Worm (Caenorhabditis elegans) whole organism, L1 larva: Measurements from ENCODE around the gene Y82E9BL.5.

Experiments
- C04F5.9 ChIP-seq: sonication (generic microtip); optimal IDR thresholded peaks from 2 replicates; lab custom pipeline; 2016; ENCODE audit warnings: missing genetic modification characterization, missing compliant biosample characterization
- C16A3.4 ChIP-seq: fragments of 150-350 bp; optimal IDR thresholded peaks from 2 replicates; lab custom pipeline; 2014; ENCODE audit warnings: missing biosample characterization, missing genetic modification characterization
- F16B12.6 ChIP-seq: fragments of 150-350 bp; optimal IDR thresholded peaks from 2 replicates; lab custom pipeline; 2014; ENCODE audit warnings: missing biosample characterization, missing genetic modification characterization
- ama-1 ChIP-seq: fragments of 150-350 bp; optimal IDR thresholded peaks from 2 replicates; lab custom pipeline; 2014
- blmp-1 ChIP-seq: fragments of 150-350 bp; optimal IDR thresholded peaks from 2 replicates; lab custom pipeline; 2014; ENCODE audit warnings: missing biosample characterization, missing genetic modification characterization
- ceh-63 ChIP-seq: fragments of 200-800 bp; sonication (Bioruptor generic); optimal IDR thresholded peaks from 2 replicates; lab custom pipeline; 2018; ENCODE audit warnings: mild to moderate bottlenecking, missing genetic modification characterization, missing compliant biosample characterization
- ceh-90 ChIP-seq: sonication (generic microtip); optimal IDR thresholded peaks from 2 replicates; lab custom pipeline; 2016; ENCODE audit warnings: missing genetic modification characterization, missing compliant biosample characterization
- dpl-1 ChIP-seq, 3 experiments: fragments of 150-350 bp in 2 of 3; sonication (generic microtip) in 1 of 3; optimal IDR thresholded peaks; 2 replicates each; lab custom pipeline; 2014 to 2017; ENCODE audit warnings: missing biosample characterization in 3 of 3, missing genetic modification characterization in 3 of 3, missing genetic modification reagents in 3 of 3
- efl-1 ChIP-seq, 4 experiments: fragments of 150-350 bp; optimal IDR thresholded peaks in 3 of 4; peaks in 1 of 4; 1 replicate in 1 of 4; 2 replicates in 3 of 4; lab custom pipeline; 2014; ENCODE audit warnings: missing biosample characterization in 2 of 4, missing genetic modification characterization in 2 of 4, missing genetic modification reagents in 2 of 4
- elt-2 ChIP-seq: sonication (generic microtip); optimal IDR thresholded peaks from 2 replicates; lab custom pipeline; 2016; ENCODE audit warnings: missing genetic modification characterization, mild to moderate bottlenecking, inconsistent platforms, missing compliant biosample characterization, missing genetic modification reagents
- grh-1 ChIP-seq: fragments of 200-800 bp; sonication (Bioruptor generic); IDR thresholded peaks from 2 replicates; pipeline ENCODE4 v1.3.6; 2022; ENCODE audit warnings: missing genetic modification reagents, missing genetic modification characterization, missing compliant biosample characterization
- hlh-4 ChIP-seq: sonication (generic microtip); optimal IDR thresholded peaks from 2 replicates; lab custom pipeline; 2016; ENCODE audit warnings: mild to moderate bottlenecking, missing genetic modification characterization, missing compliant biosample characterization
- hpl-2 ChIP-seq: fragments of 150-350 bp; optimal IDR thresholded peaks from 2 replicates; lab custom pipeline; 2014; ENCODE audit warnings: missing biosample characterization, missing genetic modification reagents, missing genetic modification characterization
- isw-1 ChIP-seq: fragments of 200-800 bp; sonication (Bioruptor generic); IDR thresholded peaks from 2 replicates; pipeline ENCODE4 v1.3.6; 2022; ENCODE audit warnings: missing genetic modification characterization, missing compliant biosample characterization
- lin-15B ChIP-seq: fragments of 150-350 bp; sonication (generic microtip); optimal IDR thresholded peaks from 3 replicates; lab custom pipeline; 2014; ENCODE audit warnings: missing biosample characterization, missing genetic modification characterization
- lin-35 ChIP-seq, 2 experiments: fragments of 150-350 bp; optimal IDR thresholded peaks; 2 replicates each; lab custom pipeline; 2014; ENCODE audit warnings: missing biosample characterization in 2 of 2, missing genetic modification characterization in 2 of 2, missing genetic modification reagents in 2 of 2
- lin-39 ChIP-seq: fragments of 150-350 bp; optimal IDR thresholded peaks from 2 replicates; lab custom pipeline; 2014; ENCODE audit warnings: missing biosample characterization, missing genetic modification reagents, missing genetic modification characterization
- lir-3 ChIP-seq: sonication (generic microtip); optimal IDR thresholded peaks from 2 replicates; lab custom pipeline; 2016; ENCODE audit warnings: mild to moderate bottlenecking, missing genetic modification characterization, moderate library complexity, missing compliant biosample characterization; ENCODE audit not compliant: poor library complexity
- mef-2 ChIP-seq: fragments of 150-350 bp; optimal IDR thresholded peaks from 2 replicates; lab custom pipeline; 2014; ENCODE audit warnings: missing biosample characterization, missing genetic modification characterization
- mep-1 ChIP-seq: fragments of 150-350 bp; optimal IDR thresholded peaks from 2 replicates; lab custom pipeline; 2014; ENCODE audit warnings: missing biosample characterization, missing genetic modification characterization
- nhr-20 ChIP-seq: sonication (generic microtip); optimal IDR thresholded peaks from 2 replicates; lab custom pipeline; 2016; ENCODE audit warnings: mild to moderate bottlenecking, missing genetic modification characterization, missing compliant biosample characterization
- nhr-76 ChIP-seq: sonication (generic microtip); optimal IDR thresholded peaks from 2 replicates; lab custom pipeline; 2017; ENCODE audit warnings: missing biosample characterization, missing genetic modification characterization
- nhr-84 ChIP-seq: sonication (generic microtip); optimal IDR thresholded peaks from 2 replicates; lab custom pipeline; 2017; ENCODE audit warnings: missing biosample characterization, missing genetic modification characterization
- nhr-90 ChIP-seq: sonication (generic microtip); optimal IDR thresholded peaks from 2 replicates; lab custom pipeline; 2016; ENCODE audit warnings: mild to moderate bottlenecking, missing genetic modification characterization, missing compliant biosample characterization; ENCODE audit not compliant: poor library complexity
- pag-3 ChIP-seq: sonication (generic microtip); optimal IDR thresholded peaks from 2 replicates; lab custom pipeline; 2017; ENCODE audit warnings: missing genetic modification characterization, mild to moderate bottlenecking, missing compliant biosample characterization, antibody characterized with exemption, borderline replicate concordance; ENCODE audit not compliant: insufficient read depth
- skn-1 ChIP-seq: fragments of 150-350 bp; optimal IDR thresholded peaks from 2 replicates; lab custom pipeline; 2014; ENCODE audit warnings: missing biosample characterization, missing genetic modification characterization
- snpc-4 ChIP-seq: fragments of 150-350 bp; optimal IDR thresholded peaks from 2 replicates; lab custom pipeline; 2014; ENCODE audit warnings: missing biosample characterization, missing genetic modification characterization
- sox-4 ChIP-seq: sonication (generic microtip); optimal IDR thresholded peaks from 2 replicates; lab custom pipeline; 2016; ENCODE audit warnings: missing genetic modification characterization, missing compliant biosample characterization
- tbx-2 ChIP-seq: sonication (generic microtip); optimal IDR thresholded peaks from 2 replicates; lab custom pipeline; 2016; ENCODE audit warnings: missing genetic modification characterization, missing compliant biosample characterization
- unc-130 ChIP-seq: fragments of 150-350 bp; optimal IDR thresholded peaks from 2 replicates; lab custom pipeline; 2017; ENCODE audit warnings: missing biosample characterization, missing genetic modification characterization, inconsistent platforms
- unc-98 ChIP-seq: fragments of 200-800 bp; sonication (Bioruptor generic); IDR thresholded peaks from 2 replicates; pipeline ENCODE4 v1.3.6; 2022; ENCODE audit warnings: missing genetic modification characterization, missing compliant biosample characterization
- vab-15 ChIP-seq: sonication (generic microtip); optimal IDR thresholded peaks from 2 replicates; lab custom pipeline; 2017; ENCODE audit warnings: missing genotype, mild to moderate bottlenecking, missing genetic modification characterization, missing compliant biosample characterization
- ztf-4 ChIP-seq: fragments of 150-350 bp; optimal IDR thresholded peaks from 2 replicates; lab custom pipeline; 2014; ENCODE audit warnings: missing biosample characterization, missing genetic modification characterization

Gene Y82E9BL.5

ce11 chrIII:1349313-1349712, 1.9 kb upstream of the Y82E9BL.5 start, which contains the start of gene fbxa-25:
fbxa-25 (minus strand) TSS chrIII:1349450.
- TF ChIP-seq snpc-4 (tag; lab: Kevin White, UChicago) (no peak), elt-2 (peak; percentile 5), isw-1 (GFP tag; lab: Robert Waterston, UW) (no peak), efl-1 (optimal IDR thresholded peaks at IDR 0.05; lab: Kevin White, UChicago) (no peak), efl-1 (GFP tag; optimal IDR thresholded peaks at IDR 0.05 in 1 of 2; lab: Kevin White, UChicago) (peak in 1 of 2 experiments; percentile 51)
- TF ChIP-seq, all 84 proteins: peak for 2

DNA sequence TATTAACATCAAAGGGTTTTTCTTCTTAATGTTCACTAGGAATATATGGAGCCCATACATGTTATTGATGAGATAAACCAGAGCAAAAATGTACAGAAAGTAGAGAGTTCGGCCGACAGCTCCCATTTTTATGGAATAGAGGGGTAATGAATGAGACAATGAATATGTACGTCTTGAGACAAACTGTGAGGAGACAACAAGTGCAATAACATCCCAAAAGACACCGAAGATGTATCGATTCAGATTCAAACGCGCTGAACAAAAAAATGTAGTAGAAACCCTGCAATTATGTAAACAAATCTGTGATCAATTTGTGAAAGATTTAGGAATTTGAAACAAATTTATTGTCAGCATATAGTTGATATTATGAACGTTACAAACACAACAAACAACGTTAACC, 436 bp downstream of the Y82E9BL.5 start:
- TF ChIP-seq efl-1 (optimal IDR thresholded peaks at IDR 0.05; lab: Kevin White, UChicago) (no peak), efl-1 (GFP tag; optimal IDR thresholded peaks at IDR 0.05 in 1 of 2; lab: Kevin White, UChicago) (peak in 1 of 2 experiments; percentile 51), vab-15 (tag; lab: Kevin White, UChicago) (no peak)
- TF ChIP-seq, all 84 proteins: peak for 1

DNA sequence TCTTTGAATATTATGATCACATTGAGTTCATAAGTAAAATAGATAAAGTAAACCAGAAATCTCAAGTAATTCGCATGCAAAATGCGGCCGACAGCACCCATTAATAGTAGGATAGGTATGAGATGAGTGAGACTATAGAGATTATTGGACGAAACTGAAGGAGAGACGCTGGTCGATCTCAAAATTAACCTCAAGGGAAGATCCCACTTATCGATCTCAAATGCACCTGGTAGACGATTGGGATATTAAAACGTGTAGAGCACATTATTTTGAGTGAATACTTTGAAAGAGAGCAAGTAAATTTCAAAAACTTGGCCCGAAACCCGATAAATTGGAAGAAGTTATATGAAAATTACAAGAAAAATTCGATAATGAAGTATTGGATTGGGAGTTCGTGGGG, 1.7 kb downstream of the Y82E9BL.5 start, which contains the start of gene Y82E9BL.6:
Y82E9BL.6 (minus strand) TSS at position 101 of the 400 bp plus-strand sequence.
- no peak for TF ChIP-seq vab-15 (tag; lab: Kevin White, UChicago)
- no peak for TF ChIP-seq nhr-90
- TF ChIP-seq elt-2: no peak
- TF ChIP-seq ama-1: no peak
- TF ChIP-seq lin-39 (tag; lab: Kevin White, UChicago): no peak
- TF ChIP-seq ztf-4 (tag; lab: Kevin White, UChicago): no peak
- no peak for TF ChIP-seq nhr-84 (tag; lab: Kevin White, UChicago)
- TF ChIP-seq pag-3 (tag; lab: Kevin White, UChicago): no peak
- TF ChIP-seq unc-98 (GFP tag; lab: Robert Waterston, UW): no peak
- no peak for TF ChIP-seq nhr-76 (tag; lab: Kevin White, UChicago)
- TF ChIP-seq sox-4 (tag; lab: Kevin White, UChicago): no peak
- TF ChIP-seq F16B12.6 (tag; lab: Kevin White, UChicago): no peak
- no peak for TF ChIP-seq lin-15B (tag; lab: Kevin White, UChicago)
- no peak for TF ChIP-seq ceh-90 (tag; lab: Kevin White, UChicago)
- no peak for TF ChIP-seq lir-3 (tag; lab: Kevin White, UChicago)
- no peak for TF ChIP-seq mep-1 (tag; lab: Kevin White, UChicago)
- TF ChIP-seq ceh-63 (GFP tag; lab: Kevin White, UChicago): no peak
- TF ChIP-seq dpl-1 (GFP tag; optimal IDR thresholded peaks at IDR 0.05; lab: Kevin White, UChicago): no peak
- TF ChIP-seq skn-1 (tag; lab: Kevin White, UChicago): no peak
- TF ChIP-seq, all 84 proteins: peak for 0

DNA sequence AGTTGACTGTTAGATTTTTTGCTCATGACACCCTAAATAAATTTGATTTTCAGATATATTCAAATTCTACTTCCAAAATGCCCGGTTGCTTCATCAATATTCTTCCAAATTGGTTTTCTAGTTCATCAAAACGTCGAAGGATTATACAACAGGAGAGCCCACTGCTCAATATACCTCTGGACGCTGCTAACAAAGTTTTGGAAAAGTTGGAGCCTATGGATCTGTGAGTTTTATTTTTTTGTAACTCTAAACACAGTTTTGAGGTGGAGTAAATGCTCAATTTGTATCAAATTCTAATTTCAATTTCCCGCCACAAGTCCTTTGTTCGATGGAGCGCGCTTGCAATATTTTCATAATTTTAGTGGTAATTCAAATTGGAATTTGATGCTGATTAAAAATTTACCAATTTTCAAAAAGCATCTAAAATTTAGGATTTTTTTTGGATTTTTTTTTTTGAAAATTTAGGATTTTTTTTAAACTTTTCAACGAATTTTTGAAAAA, 4.5 kb downstream of the Y82E9BL.5 start, which contains the start of gene fbxa-27:
fbxa-27 (plus strand) TSS at position 51 of the 501 bp plus-strand sequence.
- TF ChIP-seq ztf-4 (tag; lab: Kevin White, UChicago): no peak
- no peak for TF ChIP-seq hpl-2
- TF ChIP-seq grh-1 (GFP tag; lab: Robert Waterston, UW): no peak
- no peak for TF ChIP-seq C04F5.9 (tag; lab: Kevin White, UChicago)
- no peak for TF ChIP-seq vab-15 (tag; lab: Kevin White, UChicago)
- no peak for TF ChIP-seq lir-3 (tag; lab: Kevin White, UChicago)
- peak in 1 of 3 experiments; percentile 44 for TF ChIP-seq dpl-1 (GFP tag; optimal IDR thresholded peaks at IDR 0.05; lab: Kevin White, UChicago)
- TF ChIP-seq mef-2 (tag; lab: Kevin White, UChicago): no peak
- TF ChIP-seq nhr-20 (tag; lab: Kevin White, UChicago): no peak
- TF ChIP-seq unc-130 (tag; lab: Kevin White, UChicago): no peak
- TF ChIP-seq hlh-4 (tag; lab: Kevin White, UChicago): no peak
- TF ChIP-seq lin-35 (GFP tag; optimal IDR thresholded peaks at IDR 0.05; lab: Kevin White, UChicago): peak in 1 of 2 experiments; percentile 20
- no peak for TF ChIP-seq tbx-2 (tag; lab: Kevin White, UChicago)
- TF ChIP-seq blmp-1 (tag; lab: Kevin White, UChicago): no peak
- TF ChIP-seq efl-1 (optimal IDR thresholded peaks at IDR 0.05; lab: Kevin White, UChicago): peak; percentile 27 to 63
- TF ChIP-seq efl-1 (GFP tag; optimal IDR thresholded peaks at IDR 0.05 in 1 of 2; lab: Kevin White, UChicago): peak; percentile 62 to 76
- no peak for TF ChIP-seq C16A3.4 (tag; lab: Kevin White, UChicago)
